Worm (Caenorhabditis elegans) whole organism, L2 larva: ENCODE results near the gene F53B3.6.

ENCODE experiments used
- C34F6.9 ChIP-seq: fragments of 150-350 bp; optimal IDR thresholded peaks from 2 replicates; lab custom pipeline; 2014; ENCODE audit warnings: missing biosample characterization, missing genetic modification characterization
- R02D3.7 ChIP-seq: fragments of 150-350 bp; optimal IDR thresholded peaks from 2 replicates; lab custom pipeline; 2014; ENCODE audit warnings: missing biosample characterization, missing genetic modification characterization
- Y55F3AM.14 ChIP-seq: fragments of 200-800 bp; sonication (Bioruptor generic); optimal IDR thresholded peaks from 2 replicates; lab custom pipeline; 2018; ENCODE audit warnings: mild to moderate bottlenecking, missing genetic modification characterization, missing compliant biosample characterization
- ZK546.5 ChIP-seq: sonication (generic microtip); optimal IDR thresholded peaks from 2 replicates; lab custom pipeline; 2017; ENCODE audit warnings: missing biosample characterization, missing genetic modification characterization
- aly-2 ChIP-seq: fragments of 150-350 bp; optimal IDR thresholded peaks from 2 replicates; lab custom pipeline; 2014; ENCODE audit warnings: missing biosample characterization, missing genetic modification characterization
- ama-1 ChIP-seq: fragments of 150-350 bp; optimal IDR thresholded peaks from 2 replicates; lab custom pipeline; 2018; ENCODE audit warnings: inconsistent platforms
- blmp-1 ChIP-seq: sonication (generic microtip); optimal IDR thresholded peaks from 2 replicates; lab custom pipeline; 2017; ENCODE audit warnings: missing genetic modification characterization, mild to moderate bottlenecking, missing compliant biosample characterization, antibody characterized with exemption, moderate library complexity; ENCODE audit not compliant: insufficient read depth
- ceh-16 ChIP-seq: fragments of 150-350 bp; optimal IDR thresholded peaks from 2 replicates; lab custom pipeline; 2014; ENCODE audit warnings: missing biosample characterization, missing genetic modification characterization
- ceh-82 ChIP-seq: fragments of 150-350 bp; optimal IDR thresholded peaks from 2 replicates; lab custom pipeline; 2014; ENCODE audit warnings: missing biosample characterization, missing genetic modification characterization
- crh-2 ChIP-seq: sonication (generic microtip); optimal IDR thresholded peaks from 2 replicates; lab custom pipeline; 2017; ENCODE audit warnings: missing biosample characterization, missing genetic modification characterization
- egl-27 ChIP-seq: sonication (generic microtip); optimal IDR thresholded peaks from 3 replicates; lab custom pipeline; 2017; ENCODE audit warnings: missing biosample characterization, missing genetic modification reagents, missing genetic modification characterization
- fos-1 ChIP-seq: fragments of 150-350 bp; optimal IDR thresholded peaks from 2 replicates; lab custom pipeline; 2014; ENCODE audit warnings: missing biosample characterization, missing genetic modification characterization
- lin-11 ChIP-seq: fragments of 150-350 bp; sonication (generic microtip); optimal IDR thresholded peaks from 2 replicates; lab custom pipeline; 2014; ENCODE audit warnings: missing biosample characterization, missing genetic modification characterization, inconsistent platforms, mixed read lengths
- lin-13 ChIP-seq: fragments of 150-350 bp; optimal IDR thresholded peaks from 2 replicates; lab custom pipeline; 2014; ENCODE audit warnings: missing biosample characterization, missing genetic modification reagents, missing genetic modification characterization
- lsy-2 ChIP-seq, 2 experiments: fragments of 150-350 bp in 1 of 2; sonication (generic microtip) in 1 of 2; optimal IDR thresholded peaks; 2 replicates each; lab custom pipeline; 2014 to 2017; ENCODE audit warnings: missing biosample characterization in 2 of 2, missing genetic modification characterization in 2 of 2
- mab-5 ChIP-seq: fragments of 150-350 bp; optimal IDR thresholded peaks from 2 replicates; lab custom pipeline; 2014; ENCODE audit warnings: missing biosample characterization, missing genetic modification characterization
- nhr-10 ChIP-seq: sonication (generic microtip); optimal IDR thresholded peaks from 2 replicates; lab custom pipeline; 2017; ENCODE audit warnings: missing biosample characterization, missing genetic modification characterization
- nhr-129 ChIP-seq: fragments of 150-350 bp; optimal IDR thresholded peaks from 2 replicates; lab custom pipeline; 2014; ENCODE audit warnings: missing biosample characterization, missing genetic modification characterization
- nhr-21 ChIP-seq: fragments of 150-350 bp; optimal IDR thresholded peaks from 2 replicates; lab custom pipeline; 2014; ENCODE audit warnings: missing biosample characterization, missing genetic modification characterization
- nhr-23 ChIP-seq: fragments of 150-350 bp; optimal IDR thresholded peaks from 2 replicates; lab custom pipeline; 2014; ENCODE audit warnings: missing biosample characterization, missing genetic modification reagents, missing genetic modification characterization
- nhr-237 ChIP-seq: fragments of 150-350 bp; optimal IDR thresholded peaks from 2 replicates; lab custom pipeline; 2014; ENCODE audit warnings: missing biosample characterization, missing genetic modification characterization
- nhr-25 ChIP-seq: fragments of 150-350 bp; sonication (generic microtip); optimal IDR thresholded peaks from 3 replicates; lab custom pipeline; 2014; ENCODE audit warnings: missing biosample characterization, missing genetic modification characterization
- nhr-6 ChIP-seq: fragments of 150-350 bp; optimal IDR thresholded peaks from 2 replicates; lab custom pipeline; 2014; ENCODE audit warnings: missing biosample characterization, missing genetic modification characterization
- nhr-77 ChIP-seq: fragments of 150-350 bp; optimal IDR thresholded peaks from 2 replicates; lab custom pipeline; 2014; ENCODE audit warnings: missing biosample characterization, missing genetic modification characterization
- peb-1 ChIP-seq: fragments of 150-350 bp; optimal IDR thresholded peaks from 2 replicates; lab custom pipeline; 2014; ENCODE audit warnings: missing biosample characterization, missing genetic modification characterization
- sem-4 ChIP-seq: fragments of 150-350 bp; optimal IDR thresholded peaks from 2 replicates; lab custom pipeline; 2014; ENCODE audit warnings: missing biosample characterization, missing genetic modification reagents, missing genetic modification characterization
- skn-1 ChIP-seq: sonication (generic microtip); optimal IDR thresholded peaks from 2 replicates; lab custom pipeline; 2017; ENCODE audit warnings: missing biosample characterization, missing genetic modification characterization
- sma-3 ChIP-seq: sonication (generic microtip); optimal IDR thresholded peaks from 2 replicates; lab custom pipeline; 2016; ENCODE audit warnings: missing genetic modification reagents, missing genetic modification characterization, missing compliant biosample characterization
- sma-9 ChIP-seq, 2 experiments: fragments of 150-350 bp in 1 of 2; sonication (generic microtip) in 1 of 2; optimal IDR thresholded peaks; 2 replicates each; lab custom pipeline; 2014 to 2016; ENCODE audit warnings: missing genetic modification characterization in 2 of 2, mild to moderate bottlenecking in 1 of 2, missing biosample characterization in 1 of 2, missing compliant biosample characterization in 1 of 2, missing genetic modification reagents in 1 of 2, moderate library complexity in 1 of 2
- snpc-4 ChIP-seq: fragments of 150-350 bp; optimal IDR thresholded peaks from 2 replicates; lab custom pipeline; 2014; ENCODE audit warnings: missing biosample characterization, missing genetic modification characterization
- unc-62 ChIP-seq: fragments of 150-350 bp; optimal IDR thresholded peaks from 2 replicates; lab custom pipeline; 2014; ENCODE audit warnings: missing biosample characterization, missing genetic modification reagents, missing genetic modification characterization
- zag-1 ChIP-seq: fragments of 150-350 bp; optimal IDR thresholded peaks from 2 replicates; lab custom pipeline; 2014; ENCODE audit warnings: missing biosample characterization, missing genetic modification characterization
- ztf-1 ChIP-seq: fragments of 200-800 bp; sonication (Bioruptor generic); conservative IDR thresholded peaks from 2 replicates; pipeline ENCODE4 v1.3.6; 2022; ENCODE audit warnings: missing genetic modification characterization, missing compliant biosample characterization
- ztf-11 ChIP-seq: sonication (generic microtip); optimal IDR thresholded peaks from 2 replicates; lab custom pipeline; 2017; ENCODE audit warnings: missing biosample characterization, missing genetic modification characterization
- ztf-4 ChIP-seq: fragments of 150-350 bp; optimal IDR thresholded peaks from 2 replicates; lab custom pipeline; 2014; ENCODE audit warnings: missing biosample characterization, missing genetic modification characterization

Gene F53B3.6

DNA sequence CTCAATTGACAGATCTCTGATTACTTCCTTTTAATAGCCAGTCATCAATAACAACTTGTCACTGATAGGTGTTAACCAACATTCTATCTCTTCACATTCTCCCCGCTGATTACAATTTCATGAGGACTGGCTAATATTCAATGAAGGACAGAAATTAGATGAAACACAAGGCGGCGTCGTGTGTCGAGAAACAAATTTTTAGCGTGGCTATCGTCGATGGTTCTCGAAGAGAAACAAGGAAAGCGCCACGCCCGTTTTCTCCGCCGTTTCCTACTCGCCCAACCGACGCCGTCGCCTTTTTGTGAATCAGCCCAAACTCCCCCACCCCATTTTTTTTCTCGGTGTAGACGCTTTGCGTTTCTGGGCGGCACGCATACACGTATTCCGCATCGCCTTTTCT is at the start of gene F53B3.6:
Gene F53B3.6, plus strand, starts transcription at position 284 of the 400 bp plus-strand sequence.
- TF ChIP-seq lin-11 (no peak), R02D3.7 (tag; lab: Kevin White, UChicago) (no peak), sma-3 (GFP tag; lab: Kevin White, UChicago) (peak; percentile 68), ama-1 (lab: Kevin White, UChicago) (no peak), nhr-129 (no peak), fos-1 (tag; lab: Kevin White, UChicago) (peak; percentile 4), nhr-25 (peak; percentile 9), ztf-11 (tag; lab: Kevin White, UChicago) (no peak), ztf-4 (tag; lab: Kevin White, UChicago) (no peak), sma-9 (GFP tag; optimal IDR thresholded peaks at IDR 0.05; lab: Kevin White, UChicago) (peak; percentile 26), sma-9 (tag; optimal IDR thresholded peaks at IDR 0.05; lab: Kevin White, UChicago) (no peak), skn-1 (tag; lab: Kevin White, UChicago) (no peak), egl-27 (tag; lab: Kevin White, UChicago) (no peak)

DNA sequence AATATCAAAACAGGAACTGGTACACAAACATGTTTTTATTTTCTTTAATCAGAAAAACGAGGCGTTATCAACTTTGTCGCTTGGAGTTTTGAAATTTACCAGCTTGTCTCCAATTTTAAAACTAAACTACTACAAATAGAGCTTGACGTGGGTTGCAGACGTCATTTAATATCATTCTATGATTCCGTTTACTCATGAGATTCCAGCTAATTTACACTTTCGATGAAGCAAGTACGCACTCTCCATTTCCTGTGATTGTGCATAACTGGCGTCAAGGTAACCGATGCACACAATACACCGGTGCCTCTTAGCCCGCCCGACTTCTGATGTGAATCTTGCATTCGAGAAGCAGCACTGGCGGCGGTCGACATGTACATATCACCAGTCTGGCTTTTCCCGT is 45.1 kb upstream of the F53B3.6 start:
- no peak for TF ChIP-seq lin-13
- TF ChIP-seq nhr-21 = peak; percentile 5

DNA sequence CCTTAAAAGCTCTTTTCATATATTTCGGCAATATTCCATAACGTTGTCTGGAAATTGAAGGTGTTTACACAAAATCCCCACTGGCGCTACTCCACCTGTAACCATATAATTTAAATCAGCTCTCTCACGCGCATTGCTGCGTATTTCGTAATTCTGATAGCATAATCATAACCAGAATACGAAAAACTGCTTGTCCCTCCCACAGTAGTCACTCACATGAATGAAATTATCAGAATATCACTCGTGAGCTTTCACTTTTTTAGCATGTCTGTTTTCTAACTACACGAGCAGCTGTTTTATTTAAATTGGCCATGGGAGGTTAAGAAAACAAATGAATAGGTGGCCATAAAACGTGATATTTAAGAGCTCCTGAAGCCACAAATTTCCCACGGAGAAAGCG is 44.3 kb upstream of the F53B3.6 start:
- TF ChIP-seq lsy-2 (tag; optimal IDR thresholded peaks at IDR 0.05; lab: Kevin White, UChicago) = peak in 1 of 2 experiments; percentile 26
- TF ChIP-seq snpc-4 (tag; lab: Kevin White, UChicago) = no peak
- TF ChIP-seq C34F6.9 = peak; percentile 27
- TF ChIP-seq Y55F3AM.14 = no peak
- TF ChIP-seq lin-11 = peak; percentile 20
- TF ChIP-seq ztf-11 (tag; lab: Kevin White, UChicago) = no peak
- TF ChIP-seq nhr-6 (tag; lab: Kevin White, UChicago) = peak; percentile 10

DNA sequence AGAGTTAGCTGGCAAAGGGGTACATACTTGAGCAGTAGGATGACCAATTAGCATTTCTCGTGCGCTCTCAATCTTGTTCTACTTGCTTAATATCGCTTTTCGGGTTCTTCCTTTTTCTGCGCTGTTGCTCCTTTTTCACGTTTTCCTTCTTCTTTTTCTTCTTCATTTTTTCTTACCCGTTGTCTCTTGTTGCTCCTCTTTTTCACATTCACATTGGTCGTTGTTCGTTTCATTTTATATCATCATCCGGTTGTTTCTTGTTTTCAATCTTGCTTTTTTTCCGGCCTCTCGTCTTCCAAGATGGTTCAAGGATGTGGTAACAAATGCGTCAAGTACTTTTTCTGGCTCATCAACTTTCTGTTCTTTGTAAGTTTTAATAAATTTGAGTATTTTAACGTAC is 43.9 kb upstream of the F53B3.6 start, which contains the start of gene tsp-6:
Gene tsp-6, plus strand, starts transcription at position 301 of the 400 bp plus-strand sequence.
- TF ChIP-seq nhr-6 (tag; lab: Kevin White, UChicago) = no peak
- no peak for TF ChIP-seq crh-2 (tag; lab: Kevin White, UChicago)
- no peak for TF ChIP-seq snpc-4 (tag; lab: Kevin White, UChicago)
- no peak for TF ChIP-seq ztf-1 (GFP tag; lab: Robert Waterston, UW)
- TF ChIP-seq nhr-10 (tag; lab: Kevin White, UChicago) = no peak
- TF ChIP-seq nhr-129 = no peak
- no peak for TF ChIP-seq fos-1 (tag; lab: Kevin White, UChicago)
- TF ChIP-seq mab-5 = no peak
- no peak for TF ChIP-seq Y55F3AM.14
- no peak for TF ChIP-seq nhr-77 (tag; lab: Kevin White, UChicago)
- no peak for TF ChIP-seq nhr-21
- no peak for TF ChIP-seq ceh-82 (tag; lab: Kevin White, UChicago)
- no peak for TF ChIP-seq unc-62
- TF ChIP-seq nhr-25 = no peak
- no peak for TF ChIP-seq peb-1 (tag; lab: Kevin White, UChicago)
- no peak for TF ChIP-seq nhr-23 (tag; lab: Kevin White, UChicago)
- TF ChIP-seq sem-4 = no peak
- no peak for TF ChIP-seq ceh-16
- TF ChIP-seq blmp-1 = no peak
- TF ChIP-seq aly-2 (tag; lab: Kevin White, UChicago) = no peak
- TF ChIP-seq, all 48 proteins: peak for 0

DNA sequence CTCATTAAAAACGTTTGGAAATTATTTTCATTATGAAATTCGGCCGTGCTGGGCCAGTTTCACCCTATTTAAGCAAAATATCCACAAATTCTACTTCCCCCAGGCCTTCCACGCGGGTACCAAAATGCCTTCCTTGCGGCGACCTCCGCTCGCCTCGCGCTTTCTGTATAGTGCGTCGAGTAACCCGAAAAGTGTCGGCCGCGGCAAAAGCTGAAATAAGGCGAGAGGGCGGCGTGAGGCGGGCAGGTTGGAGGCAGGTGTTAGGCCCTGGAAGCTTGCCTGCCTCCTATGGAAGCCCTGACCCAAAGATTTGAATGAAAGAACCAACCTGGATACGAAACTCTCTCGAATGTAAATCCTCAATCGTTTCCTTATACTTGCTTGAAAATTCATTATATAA is 37.7 kb upstream of the F53B3.6 start:
- TF ChIP-seq nhr-23 (tag; lab: Kevin White, UChicago) (no peak), nhr-21 (no peak), ceh-16 (no peak), nhr-129 (no peak), nhr-10 (tag; lab: Kevin White, UChicago) (no peak), zag-1 (tag; lab: Kevin White, UChicago) (no peak), ztf-1 (GFP tag; lab: Robert Waterston, UW) (no peak), ama-1 (lab: Kevin White, UChicago) (no peak)

DNA sequence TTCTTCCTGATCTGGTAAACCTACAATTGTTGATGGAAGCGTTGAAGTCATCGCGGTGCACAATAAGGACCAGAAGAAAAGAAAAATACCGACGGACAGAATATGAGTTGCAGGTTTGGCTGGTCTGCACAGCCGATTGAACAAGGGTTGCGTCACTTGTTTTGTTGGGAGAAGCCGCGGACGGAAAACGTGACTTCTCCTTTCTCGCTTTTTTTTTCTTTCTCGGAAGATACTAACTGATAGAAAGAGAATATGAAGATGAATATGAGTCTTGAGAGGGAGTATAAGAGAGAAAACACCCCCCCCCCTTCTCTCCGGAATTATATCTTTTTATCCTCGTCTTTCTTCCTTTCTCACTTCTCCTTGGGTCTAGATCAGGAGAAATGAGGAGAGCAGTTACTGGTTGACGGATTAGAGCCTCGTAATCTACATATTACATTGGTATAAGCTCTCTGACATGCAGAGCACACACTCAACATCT is 36.3 kb upstream of the F53B3.6 start, which contains the start of gene ssr-2:
Gene ssr-2, minus strand, starts transcription at position 51 of the 481 bp plus-strand sequence.
- no peak for TF ChIP-seq nhr-25
- no peak for TF ChIP-seq ZK546.5 (tag; lab: Kevin White, UChicago)
- no peak for TF ChIP-seq blmp-1
- no peak for TF ChIP-seq ama-1 (lab: Kevin White, UChicago)
- TF ChIP-seq nhr-6 (tag; lab: Kevin White, UChicago) = no peak
- TF ChIP-seq nhr-237 = no peak
- no peak for TF ChIP-seq sma-3 (GFP tag; lab: Kevin White, UChicago)
- no peak for TF ChIP-seq skn-1 (tag; lab: Kevin White, UChicago)
